Worm (Caenorhabditis elegans) whole organism, L3 larva: ENCODE results near the gene tag-322.

Source experiments
- aly-2 ChIP-seq: fragments of 150-350 bp; optimal IDR thresholded peaks from 2 replicates; lab custom pipeline; 2014; ENCODE audit warnings: missing biosample characterization, missing genetic modification characterization
- ama-1 ChIP-seq: fragments of 150-350 bp; optimal IDR thresholded peaks from 2 replicates; lab custom pipeline; 2018
- daf-12 ChIP-seq: fragments of 150-350 bp; optimal IDR thresholded peaks from 2 replicates; lab custom pipeline; 2014; ENCODE audit warnings: missing biosample characterization, missing genetic modification reagents, missing genetic modification characterization
- fkh-10 ChIP-seq: sonication (generic microtip); optimal IDR thresholded peaks from 2 replicates; lab custom pipeline; 2017; ENCODE audit warnings: missing biosample characterization, missing genetic modification reagents, missing genetic modification characterization
- fos-1 ChIP-seq: fragments of 150-350 bp; optimal IDR thresholded peaks from 2 replicates; lab custom pipeline; 2014; ENCODE audit warnings: missing biosample characterization, missing genetic modification characterization
- lin-39 ChIP-seq: fragments of 150-350 bp; optimal IDR thresholded peaks from 2 replicates; lab custom pipeline; 2018; ENCODE audit warnings: missing biosample characterization, missing genetic modification reagents, missing genetic modification characterization
- nhr-11 ChIP-seq: fragments of 150-350 bp; optimal IDR thresholded peaks from 2 replicates; lab custom pipeline; 2014; ENCODE audit warnings: missing biosample characterization, missing genetic modification characterization
- nhr-12 ChIP-seq: fragments of 150-350 bp; optimal IDR thresholded peaks from 2 replicates; lab custom pipeline; 2014; ENCODE audit warnings: missing biosample characterization, missing genetic modification characterization
- pha-4 ChIP-seq: fragments of 150-350 bp; optimal IDR thresholded peaks from 2 replicates; lab custom pipeline; 2014; ENCODE audit warnings: missing biosample characterization, missing genetic modification reagents, missing genetic modification characterization
- pqm-1 ChIP-seq: fragments of 150-350 bp; optimal IDR thresholded peaks from 2 replicates; lab custom pipeline; 2017; ENCODE audit warnings: missing biosample characterization, missing genetic modification characterization, inconsistent platforms
- zag-1 ChIP-seq: fragments of 150-350 bp; optimal IDR thresholded peaks from 2 replicates; lab custom pipeline; 2014; ENCODE audit warnings: missing biosample characterization, missing genetic modification characterization

- no peak for TF ChIP-seq fos-1 (tag; lab: Kevin White, UChicago)
- no peak for TF ChIP-seq pqm-1 (tag; lab: Kevin White, UChicago)
- no peak for TF ChIP-seq zag-1 (tag; lab: Kevin White, UChicago)
- no peak for TF ChIP-seq ama-1 (lab: Kevin White, UChicago)
- TF ChIP-seq fkh-10 (GFP tag; lab: Kevin White, UChicago), result no peak
- TF ChIP-seq daf-12 (tag; lab: Kevin White, UChicago), result no peak
- TF ChIP-seq lin-39 (tag; lab: Kevin White, UChicago), result no peak
- TF ChIP-seq nhr-12 (tag; lab: Kevin White, UChicago), result no peak
- no peak for TF ChIP-seq aly-2
- TF ChIP-seq pha-4 (tag; lab: Kevin White, UChicago), result peak; percentile 4
- TF ChIP-seq nhr-11 (tag; lab: Kevin White, UChicago), result no peak
Measured at ce11 chrIV:7816402-7817102, 31.2 kb upstream of the tag-322 start.
